Worm (Caenorhabditis elegans): ENCODE measurements around the gene sdz-35.

DNA sequence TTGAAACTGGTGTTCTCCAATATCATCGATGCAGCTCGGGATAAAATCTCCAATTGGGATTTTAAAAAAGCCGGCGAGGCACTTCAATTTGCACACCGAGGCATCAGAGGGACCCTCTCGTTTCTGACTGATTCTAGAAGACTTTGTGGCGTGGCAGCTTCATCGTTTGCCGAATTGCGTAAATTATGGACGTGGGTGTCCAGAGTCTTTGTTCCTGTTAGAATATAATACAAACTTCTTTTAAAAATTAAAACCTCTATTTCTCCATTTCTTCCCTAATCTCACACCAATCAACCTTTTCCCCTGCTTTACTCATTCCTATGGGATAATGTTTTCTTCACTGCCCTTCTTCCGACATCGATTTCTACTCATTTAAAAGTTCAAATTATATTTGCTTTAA is 1.8 kb upstream of the sdz-35 start, which contains the start of gene ZC239.5:
- TF ChIP-seq sma-9 (GFP tag; optimal IDR thresholded peaks at IDR 0.05) (no peak), sma-9 (tag; optimal IDR thresholded peaks at IDR 0.05) (no peak), ztf-11 (tag; optimal IDR thresholded peaks at IDR 0.05) (no peak), mab-5 (tag; optimal IDR thresholded peaks at IDR 0.05) (no peak), nhr-23 (tag; optimal IDR thresholded peaks at IDR 0.05) (no peak), elt-3 (tag; optimal IDR thresholded peaks at IDR 0.05) (no peak), F13H6.1 (tag; optimal IDR thresholded peaks at IDR 0.05) (no peak), gmeb-1 (tag; optimal IDR thresholded peaks at IDR 0.05) (no peak), unc-62 (GFP tag; optimal IDR thresholded peaks at IDR 0.05) (no peak), egl-27 (tag; optimal IDR thresholded peaks at IDR 0.05) (no peak), mdl-1 (tag; optimal IDR thresholded peaks at IDR 0.05) (no peak), ama-1 (optimal IDR thresholded peaks at IDR 0.05) (no peak), nhr-10 (tag; optimal IDR thresholded peaks at IDR 0.05) (no peak), Y55F3AM.14 (GFP tag; optimal IDR thresholded peaks at IDR 0.05) (no peak), ztf-4 (tag; optimal IDR thresholded peaks at IDR 0.05) (no peak)

Data from whole organism, L2 larva.